Worm (Caenorhabditis elegans) whole organism, mixed stage, embryonic: ENCODE results near the gene D1079.1.

Source experiments
- M03D4.4 ChIP-seq: sonication (generic microtip); optimal IDR thresholded peaks from 2 replicates; lab custom pipeline; 2017; ENCODE audit warnings: mild to moderate bottlenecking, missing genetic modification characterization, missing compliant biosample characterization
- bed-3 ChIP-seq: fragments of 200-800 bp; sonication (Bioruptor generic); optimal IDR thresholded peaks from 3 replicates; lab custom pipeline; 2018; ENCODE audit warnings: mild to moderate bottlenecking, missing genetic modification characterization, moderate library complexity, missing compliant biosample characterization
- blmp-1 ChIP-seq: fragments of 150-350 bp; optimal IDR thresholded peaks from 2 replicates; lab custom pipeline; 2014; ENCODE audit warnings: missing biosample characterization, missing genetic modification characterization
- ceh-39 ChIP-seq: fragments of 150-350 bp; optimal IDR thresholded peaks from 2 replicates; lab custom pipeline; 2014; ENCODE audit warnings: missing biosample characterization, missing genetic modification characterization
- ceh-43 ChIP-seq: fragments of 200-800 bp; sonication (Bioruptor generic); optimal IDR thresholded peaks from 2 replicates; lab custom pipeline; 2018; ENCODE audit warnings: mild to moderate bottlenecking, missing genetic modification characterization, moderate library complexity, missing compliant biosample characterization
- ces-1 ChIP-seq: fragments of 150-350 bp; optimal IDR thresholded peaks from 2 replicates; lab custom pipeline; 2014; ENCODE audit warnings: missing biosample characterization, missing genetic modification reagents, missing genetic modification characterization
- cnd-1 ChIP-seq: fragments of 200-800 bp; sonication (Bioruptor generic); optimal IDR thresholded peaks from 2 replicates; lab custom pipeline; 2018; ENCODE audit warnings: mild to moderate bottlenecking, missing genetic modification characterization, missing compliant biosample characterization
- drap-1 ChIP-seq: fragments of 200-800 bp; sonication (Bioruptor generic); optimal IDR thresholded peaks from 3 replicates; lab custom pipeline; 2018; ENCODE audit warnings: mild to moderate bottlenecking, missing genetic modification characterization, missing compliant biosample characterization
- elt-1 ChIP-seq: sonication (generic microtip); optimal IDR thresholded peaks from 2 replicates; lab custom pipeline; 2017; ENCODE audit warnings: missing genetic modification characterization, mild to moderate bottlenecking, missing compliant biosample characterization, antibody characterized with exemption, moderate library complexity, borderline replicate concordance; ENCODE audit not compliant: insufficient read depth
- elt-3 ChIP-seq: fragments of 150-350 bp; optimal IDR thresholded peaks from 2 replicates; lab custom pipeline; 2014; ENCODE audit warnings: missing biosample characterization, missing genetic modification characterization
- flh-1 ChIP-seq: fragments of 200-800 bp; sonication (Bioruptor generic); optimal IDR thresholded peaks from 2 replicates; lab custom pipeline; 2018; ENCODE audit warnings: mild to moderate bottlenecking, missing genetic modification characterization, moderate library complexity, missing compliant biosample characterization
- ham-2 ChIP-seq: fragments of 200-800 bp; sonication (Bioruptor generic); optimal IDR thresholded peaks from 2 replicates; lab custom pipeline; 2018; ENCODE audit warnings: mild to moderate bottlenecking, missing genetic modification characterization, missing compliant biosample characterization
- hlh-1 ChIP-seq: fragments of 150-350 bp; optimal IDR thresholded peaks from 2 replicates; lab custom pipeline; 2014; ENCODE audit warnings: missing biosample characterization, missing genetic modification reagents, missing genetic modification characterization
- lin-13 ChIP-seq: fragments of 150-350 bp; optimal IDR thresholded peaks from 2 replicates; lab custom pipeline; 2014; ENCODE audit warnings: missing biosample characterization, missing genetic modification characterization
- lin-32 ChIP-seq: fragments of 200-800 bp; sonication (Bioruptor generic); optimal IDR thresholded peaks from 2 replicates; lab custom pipeline; 2018; ENCODE audit warnings: mild to moderate bottlenecking, missing genetic modification characterization, missing compliant biosample characterization
- lsy-2 ChIP-seq: fragments of 150-350 bp; optimal IDR thresholded peaks from 2 replicates; lab custom pipeline; 2014; ENCODE audit warnings: missing biosample characterization, missing genetic modification characterization
- mls-2 ChIP-seq: sonication (generic microtip); optimal IDR thresholded peaks from 2 replicates; lab custom pipeline; 2016; ENCODE audit warnings: mild to moderate bottlenecking, missing genetic modification characterization, moderate library complexity, missing compliant biosample characterization
- nhr-12 ChIP-seq: fragments of 150-350 bp; optimal IDR thresholded peaks from 2 replicates; lab custom pipeline; 2014; ENCODE audit warnings: missing biosample characterization, missing genetic modification characterization
- nhr-2 ChIP-seq: fragments of 150-350 bp; optimal IDR thresholded peaks from 2 replicates; lab custom pipeline; 2014; ENCODE audit warnings: missing biosample characterization, missing genetic modification characterization
- nhr-237 ChIP-seq: fragments of 150-350 bp; optimal IDR thresholded peaks from 2 replicates; lab custom pipeline; 2014; ENCODE audit warnings: missing biosample characterization, missing genetic modification characterization
- nhr-28 ChIP-seq: fragments of 150-350 bp; optimal IDR thresholded peaks from 2 replicates; lab custom pipeline; 2014; ENCODE audit warnings: missing biosample characterization, missing genetic modification characterization
- nhr-76 ChIP-seq: sonication (generic microtip); optimal IDR thresholded peaks from 2 replicates; lab custom pipeline; 2017; ENCODE audit warnings: missing biosample characterization, missing genetic modification characterization
- pha-4 ChIP-seq: fragments of 150-350 bp; optimal IDR thresholded peaks from 2 replicates; lab custom pipeline; 2018; ENCODE audit warnings: missing biosample characterization, missing genetic modification reagents, missing genetic modification characterization
- sem-2 ChIP-seq: fragments of 200-800 bp; sonication (Bioruptor generic); optimal IDR thresholded peaks from 2 replicates; lab custom pipeline; 2018; ENCODE audit warnings: mild to moderate bottlenecking, missing genetic modification characterization, missing compliant biosample characterization
- snpc-4 ChIP-seq: fragments of 150-350 bp; optimal IDR thresholded peaks from 2 replicates; lab custom pipeline; 2014; ENCODE audit warnings: missing biosample characterization, missing genetic modification characterization
- sptf-1 ChIP-seq: sonication (generic microtip); optimal IDR thresholded peaks from 2 replicates; lab custom pipeline; 2017; ENCODE audit warnings: mild to moderate bottlenecking, missing genetic modification characterization, moderate library complexity, missing compliant biosample characterization
- unc-120 ChIP-seq: sonication (generic microtip); optimal IDR thresholded peaks from 2 replicates; lab custom pipeline; 2017; ENCODE audit warnings: missing genetic modification characterization, missing compliant biosample characterization; ENCODE audit not compliant: poor library complexity, severe bottlenecking
- unc-39 ChIP-seq: fragments of 150-350 bp; optimal IDR thresholded peaks from 2 replicates; lab custom pipeline; 2014; ENCODE audit warnings: missing biosample characterization, missing genetic modification characterization
- unc-62 ChIP-seq: fragments of 150-350 bp; optimal IDR thresholded peaks from 2 replicates; lab custom pipeline; 2014; ENCODE audit warnings: missing biosample characterization, missing genetic modification reagents, missing genetic modification characterization
- zip-8 ChIP-seq: fragments of 150-350 bp; optimal IDR thresholded peaks from 2 replicates; lab custom pipeline; 2014; ENCODE audit warnings: missing biosample characterization, missing genetic modification characterization
- ztf-11 ChIP-seq: fragments of 150-350 bp; optimal IDR thresholded peaks from 2 replicates; lab custom pipeline; 2014; ENCODE audit warnings: missing biosample characterization, missing genetic modification characterization

D1079.1 gene

DNA sequence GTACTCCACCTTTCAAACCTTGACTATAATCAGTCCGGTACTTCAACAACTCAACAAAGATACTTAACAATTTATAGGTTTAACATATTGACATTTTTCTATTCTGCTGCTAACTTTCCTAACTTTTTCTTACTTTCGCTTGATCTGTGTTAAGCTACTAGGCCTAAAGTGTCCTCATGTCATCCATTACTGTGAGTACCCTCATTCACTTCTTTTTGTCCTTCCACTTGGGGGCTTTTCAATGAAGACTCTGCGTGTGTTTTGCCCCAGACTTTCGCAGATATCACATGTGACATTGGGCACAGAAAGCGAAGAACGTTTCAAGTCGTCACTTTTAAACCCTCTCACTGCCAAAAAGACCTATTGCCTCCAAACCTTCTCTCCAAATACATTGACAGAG, 1.8 kb downstream of the D1079.1 start:
- TF ChIP-seq cnd-1, result no peak
- TF ChIP-seq M03D4.4, result no peak
- no peak for TF ChIP-seq pha-4 (tag; lab: Kevin White, UChicago)
- no peak for TF ChIP-seq elt-1 (tag; lab: Kevin White, UChicago)
- TF ChIP-seq nhr-28, result no peak
- TF ChIP-seq, all 35 proteins: peak for 0

- TF ChIP-seq hlh-1 (tag; lab: Kevin White, UChicago), result no peak
- TF ChIP-seq nhr-28, result no peak
- TF ChIP-seq lin-32 (GFP tag; lab: Kevin White, UChicago), result no peak
- TF ChIP-seq ceh-39 (tag; lab: Kevin White, UChicago), result no peak
- TF ChIP-seq unc-120 (tag; lab: Kevin White, UChicago), result no peak
- TF ChIP-seq drap-1 (GFP tag; lab: Kevin White, UChicago), result no peak
- no peak for TF ChIP-seq zip-8 (tag; lab: Kevin White, UChicago)
- no peak for TF ChIP-seq ceh-43
- TF ChIP-seq nhr-76 (tag; lab: Kevin White, UChicago), result no peak
- no peak for TF ChIP-seq lsy-2 (tag; lab: Kevin White, UChicago)
- TF ChIP-seq pha-4 (tag; lab: Kevin White, UChicago), result no peak
- no peak for TF ChIP-seq mls-2 (tag; lab: Kevin White, UChicago)
- TF ChIP-seq snpc-4 (tag; lab: Kevin White, UChicago), result no peak
- TF ChIP-seq nhr-2 (tag; lab: Kevin White, UChicago), result no peak
- no peak for TF ChIP-seq sptf-1 (tag; lab: Kevin White, UChicago)
- no peak for TF ChIP-seq ces-1 (GFP tag; lab: Kevin White, UChicago)
- TF ChIP-seq nhr-237, result no peak
- no peak for TF ChIP-seq sem-2 (GFP tag; lab: Kevin White, UChicago)
- TF ChIP-seq flh-1 (GFP tag; lab: Kevin White, UChicago), result no peak
Measured at ce11 chrX:4408466-4408865, 5.5 kb downstream of the D1079.1 start.

DNA sequence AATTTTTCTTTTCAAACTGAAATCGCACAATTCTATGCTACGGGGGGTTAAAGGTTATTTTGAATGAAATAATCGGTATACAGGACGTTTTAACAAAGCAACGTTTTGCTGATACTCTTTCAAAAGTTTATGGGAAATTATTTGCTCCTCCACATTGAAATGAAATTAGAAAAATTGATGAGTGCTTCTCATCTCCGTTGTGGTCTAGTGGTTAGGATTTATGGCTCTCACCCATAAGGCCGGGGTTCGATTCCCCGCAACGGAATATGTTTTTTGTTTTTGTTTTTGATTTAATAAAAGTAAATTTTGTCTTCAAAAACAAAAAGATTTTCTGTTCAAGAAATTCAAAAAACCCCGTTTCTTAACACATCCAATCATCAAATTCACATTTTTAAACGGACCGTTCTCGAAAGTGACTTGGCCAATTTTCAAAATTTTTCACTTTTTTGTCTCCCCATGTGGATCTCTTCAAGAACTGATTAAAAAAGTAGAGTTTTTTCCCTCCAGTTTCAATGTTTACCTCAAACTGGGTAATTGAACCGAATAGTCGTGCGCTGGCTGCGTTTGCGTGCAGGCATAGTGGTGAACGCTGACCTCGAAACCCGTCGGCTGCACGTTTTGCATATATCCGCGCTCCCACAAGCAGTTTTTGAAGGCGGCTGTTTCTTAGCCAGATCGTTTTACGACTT, 6.8 kb downstream of the D1079.1 start:
- no peak for TF ChIP-seq ceh-39 (tag; lab: Kevin White, UChicago)

DNA sequence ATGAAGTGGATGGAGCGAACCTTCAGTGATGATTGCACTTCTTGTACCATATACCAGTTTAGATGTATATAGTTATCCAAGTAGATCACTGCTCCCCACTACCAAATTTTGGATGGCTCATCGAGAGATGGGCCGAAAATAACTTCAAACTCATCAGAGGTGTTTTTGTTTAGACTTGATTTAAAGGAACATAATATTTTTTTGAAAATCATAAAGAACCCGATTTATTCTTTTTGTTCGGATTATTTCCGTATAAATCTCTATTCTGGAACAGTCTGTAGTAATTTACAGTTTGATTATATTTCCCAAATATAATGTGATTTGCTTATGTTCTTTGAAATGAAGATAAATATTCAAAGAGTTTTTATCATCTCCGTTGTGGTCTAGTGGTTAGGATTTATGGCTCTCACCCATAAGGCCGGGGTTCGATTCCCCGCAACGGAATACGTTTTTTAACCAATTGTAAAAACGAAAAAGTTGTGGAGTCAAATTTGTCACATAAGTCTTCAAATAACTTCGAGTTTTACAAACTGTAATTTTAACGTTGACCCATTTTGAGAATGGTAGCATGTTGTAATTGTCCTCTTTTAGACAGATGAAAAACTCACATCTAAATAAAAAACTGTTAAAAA, 7.4 kb downstream of the D1079.1 start:
- TF ChIP-seq lin-13 (tag; lab: Kevin White, UChicago) (no peak), ham-2 (no peak), ceh-39 (tag; lab: Kevin White, UChicago) (no peak), bed-3 (GFP tag; lab: Kevin White, UChicago) (no peak), unc-62 (GFP tag; lab: Kevin White, UChicago) (no peak), unc-39 (tag; lab: Kevin White, UChicago) (no peak), M03D4.4 (no peak)

DNA sequence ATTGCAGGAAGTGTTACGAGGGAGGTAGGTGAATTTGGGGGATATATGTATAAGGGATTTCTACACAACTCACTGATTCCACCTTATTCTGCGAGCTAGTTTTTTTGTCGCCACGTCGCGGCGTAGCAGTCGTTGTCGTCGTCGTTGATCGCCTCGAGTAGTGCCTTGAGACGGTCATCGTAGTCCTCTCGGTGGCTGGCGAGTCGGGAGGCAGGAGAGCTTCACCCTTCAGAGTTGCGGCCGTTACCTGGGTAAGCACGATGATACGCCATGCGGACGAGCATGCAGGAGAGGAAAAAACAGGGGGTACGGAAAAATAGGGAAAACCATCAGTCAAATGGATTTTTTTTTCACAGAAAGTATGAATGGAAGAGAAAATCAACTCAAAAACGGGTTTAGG, 10.3 kb downstream of the D1079.1 start:
- TF ChIP-seq elt-3, result no peak
- TF ChIP-seq ztf-11 (tag; lab: Kevin White, UChicago), result no peak
- no peak for TF ChIP-seq drap-1 (GFP tag; lab: Kevin White, UChicago)
- TF ChIP-seq mls-2 (tag; lab: Kevin White, UChicago), result no peak
- TF ChIP-seq nhr-237, result no peak
- TF ChIP-seq ceh-43, result no peak
- TF ChIP-seq snpc-4 (tag; lab: Kevin White, UChicago), result no peak
- TF ChIP-seq nhr-12, result no peak
- TF ChIP-seq M03D4.4, result no peak
- TF ChIP-seq lsy-2 (tag; lab: Kevin White, UChicago), result no peak
- no peak for TF ChIP-seq bed-3 (GFP tag; lab: Kevin White, UChicago)
- TF ChIP-seq zip-8 (tag; lab: Kevin White, UChicago), result no peak
- no peak for TF ChIP-seq lin-32 (GFP tag; lab: Kevin White, UChicago)
- TF ChIP-seq lin-13 (tag; lab: Kevin White, UChicago), result no peak
- no peak for TF ChIP-seq ces-1 (GFP tag; lab: Kevin White, UChicago)
- TF ChIP-seq blmp-1 (tag; lab: Kevin White, UChicago), result no peak
- no peak for TF ChIP-seq elt-1 (tag; lab: Kevin White, UChicago)
